Worm (Caenorhabditis elegans) whole organism, L3 larva: ENCODE results near the gene trx-2.

Experiments used
- R02D3.7 ChIP-seq: fragments of 150-350 bp; optimal IDR thresholded peaks from 2 replicates; lab custom pipeline; 2014; ENCODE audit warnings: missing biosample characterization, missing genetic modification characterization
- aly-2 ChIP-seq: fragments of 150-350 bp; optimal IDR thresholded peaks from 2 replicates; lab custom pipeline; 2014; ENCODE audit warnings: missing biosample characterization, missing genetic modification characterization
- ama-1 ChIP-seq: fragments of 150-350 bp; optimal IDR thresholded peaks from 2 replicates; lab custom pipeline; 2018
- ceh-28 ChIP-seq: fragments of 150-350 bp; optimal IDR thresholded peaks from 2 replicates; lab custom pipeline; 2014; ENCODE audit warnings: missing biosample characterization, missing genetic modification reagents, missing genetic modification characterization
- ceh-82 ChIP-seq: fragments of 150-350 bp; optimal IDR thresholded peaks from 2 replicates; lab custom pipeline; 2014; ENCODE audit warnings: missing biosample characterization, missing genetic modification characterization
- ceh-9 ChIP-seq: sonication (generic microtip); optimal IDR thresholded peaks from 2 replicates; lab custom pipeline; 2018; ENCODE audit warnings: missing biosample characterization, missing genetic modification characterization
- daf-12 ChIP-seq: fragments of 150-350 bp; optimal IDR thresholded peaks from 2 replicates; lab custom pipeline; 2014; ENCODE audit warnings: missing biosample characterization, missing genetic modification reagents, missing genetic modification characterization
- egl-27 ChIP-seq: sonication (generic microtip); optimal IDR thresholded peaks from 4 replicates; lab custom pipeline; 2017; ENCODE audit warnings: missing biosample characterization, missing genetic modification reagents, missing genetic modification characterization
- egl-5 ChIP-seq: fragments of 150-350 bp; optimal IDR thresholded peaks from 2 replicates; lab custom pipeline; 2017; ENCODE audit warnings: missing biosample characterization, missing genetic modification reagents, missing genetic modification characterization, inconsistent platforms
- elt-1 ChIP-seq: fragments of 150-350 bp; optimal IDR thresholded peaks from 2 replicates; lab custom pipeline; 2014; ENCODE audit warnings: missing biosample characterization, missing genetic modification characterization
- elt-2 ChIP-seq: sonication (generic microtip); optimal IDR thresholded peaks from 2 replicates; lab custom pipeline; 2016; ENCODE audit warnings: missing genetic modification reagents, mild to moderate bottlenecking, missing genetic modification characterization, missing compliant biosample characterization
- elt-3 ChIP-seq, 3 experiments: fragments of 150-350 bp in 1 of 3; sonication (generic microtip) in 2 of 3; optimal IDR thresholded peaks; 2 replicates in 2 of 3; 4 replicates in 1 of 3; lab custom pipeline; 2014 to 2017; ENCODE audit warnings: missing biosample characterization in 3 of 3, missing genetic modification characterization in 3 of 3
- eor-1 ChIP-seq, 2 experiments: fragments of 150-350 bp; optimal IDR thresholded peaks; 2 replicates each; lab custom pipeline; 2014 to 2018; ENCODE audit warnings: missing biosample characterization in 2 of 2, missing genetic modification characterization in 2 of 2
- fkh-10 ChIP-seq: sonication (generic microtip); optimal IDR thresholded peaks from 2 replicates; lab custom pipeline; 2017; ENCODE audit warnings: missing biosample characterization, missing genetic modification reagents, missing genetic modification characterization
- fkh-2 ChIP-seq: fragments of 150-350 bp; optimal IDR thresholded peaks from 2 replicates; lab custom pipeline; 2014; ENCODE audit warnings: missing biosample characterization, missing genetic modification reagents, missing genetic modification characterization
- fos-1 ChIP-seq: fragments of 150-350 bp; optimal IDR thresholded peaks from 2 replicates; lab custom pipeline; 2014; ENCODE audit warnings: missing biosample characterization, missing genetic modification characterization
- hmg-11 ChIP-seq: sonication (generic microtip); optimal IDR thresholded peaks from 2 replicates; lab custom pipeline; 2016; ENCODE audit warnings: missing genetic modification characterization, missing compliant biosample characterization
- jun-1 ChIP-seq: fragments of 150-350 bp; optimal IDR thresholded peaks from 2 replicates; lab custom pipeline; 2014; ENCODE audit warnings: missing biosample characterization, missing genetic modification reagents, missing genetic modification characterization
- lin-15B ChIP-seq: fragments of 150-350 bp; optimal IDR thresholded peaks from 2 replicates; lab custom pipeline; 2014; ENCODE audit warnings: missing biosample characterization, missing genetic modification characterization
- lin-39 ChIP-seq: fragments of 150-350 bp; optimal IDR thresholded peaks from 2 replicates; lab custom pipeline; 2018; ENCODE audit warnings: missing biosample characterization, missing genetic modification reagents, missing genetic modification characterization
- mdl-1 ChIP-seq: fragments of 150-350 bp; optimal IDR thresholded peaks from 2 replicates; lab custom pipeline; 2014; ENCODE audit warnings: missing biosample characterization, missing genetic modification characterization
- mml-1 ChIP-seq: fragments of 150-350 bp; sonication (generic microtip); optimal IDR thresholded peaks from 3 replicates; lab custom pipeline; 2014; ENCODE audit warnings: missing biosample characterization, missing genetic modification characterization
- nfya-1 ChIP-seq: sonication (generic microtip); optimal IDR thresholded peaks from 2 replicates; lab custom pipeline; 2017; ENCODE audit warnings: missing genetic modification characterization, mild to moderate bottlenecking, missing compliant biosample characterization, antibody characterized with exemption, moderate library complexity; ENCODE audit not compliant: insufficient read depth
- nhr-11 ChIP-seq: fragments of 150-350 bp; optimal IDR thresholded peaks from 2 replicates; lab custom pipeline; 2014; ENCODE audit warnings: missing biosample characterization, missing genetic modification characterization
- nhr-23 ChIP-seq: fragments of 150-350 bp; optimal IDR thresholded peaks from 2 replicates; lab custom pipeline; 2014; ENCODE audit warnings: missing biosample characterization, missing genetic modification reagents, missing genetic modification characterization
- nhr-237 ChIP-seq: fragments of 150-350 bp; optimal IDR thresholded peaks from 2 replicates; lab custom pipeline; 2014; ENCODE audit warnings: missing biosample characterization, missing genetic modification characterization
- nhr-25 ChIP-seq: sonication (generic microtip); optimal IDR thresholded peaks from 2 replicates; lab custom pipeline; 2017; ENCODE audit warnings: missing biosample characterization, missing genetic modification characterization
- nhr-28 ChIP-seq: fragments of 150-350 bp; optimal IDR thresholded peaks from 2 replicates; lab custom pipeline; 2014; ENCODE audit warnings: missing biosample characterization, missing genetic modification characterization
- nhr-43 ChIP-seq: sonication (generic microtip); optimal IDR thresholded peaks from 2 replicates; lab custom pipeline; 2016; ENCODE audit warnings: mild to moderate bottlenecking, missing genetic modification characterization, missing compliant biosample characterization; ENCODE audit not compliant: poor library complexity, severe bottlenecking
- nhr-67 ChIP-seq: fragments of 150-350 bp; optimal IDR thresholded peaks from 2 replicates; lab custom pipeline; 2014; ENCODE audit warnings: missing biosample characterization, missing genetic modification characterization
- nhr-76 ChIP-seq: fragments of 150-350 bp; sonication (generic microtip); optimal IDR thresholded peaks from 5 replicates; lab custom pipeline; 2014; ENCODE audit warnings: missing biosample characterization, missing genetic modification characterization
- nhr-77 ChIP-seq: fragments of 150-350 bp; optimal IDR thresholded peaks from 2 replicates; lab custom pipeline; 2014; ENCODE audit warnings: missing biosample characterization, missing genetic modification characterization
- pha-4 ChIP-seq: fragments of 150-350 bp; optimal IDR thresholded peaks from 2 replicates; lab custom pipeline; 2014; ENCODE audit warnings: missing biosample characterization, missing genetic modification reagents, missing genetic modification characterization
- sea-2 ChIP-seq: fragments of 150-350 bp; sonication (generic microtip); optimal IDR thresholded peaks from 4 replicates; lab custom pipeline; 2014; ENCODE audit warnings: missing biosample characterization, missing genetic modification reagents, missing genetic modification characterization
- skn-1 ChIP-seq: fragments of 150-350 bp; optimal IDR thresholded peaks from 2 replicates; lab custom pipeline; 2014; ENCODE audit warnings: missing biosample characterization, missing genetic modification characterization
- snpc-4 ChIP-seq: fragments of 150-350 bp; optimal IDR thresholded peaks from 2 replicates; lab custom pipeline; 2014; ENCODE audit warnings: missing biosample characterization, missing genetic modification characterization
- tbx-2 ChIP-seq: sonication (generic microtip); optimal IDR thresholded peaks from 2 replicates; lab custom pipeline; 2016; ENCODE audit warnings: mild to moderate bottlenecking, missing genetic modification characterization, missing compliant biosample characterization
- unc-39 ChIP-seq: sonication (generic microtip); optimal IDR thresholded peaks from 4 replicates; lab custom pipeline; 2017; ENCODE audit warnings: missing biosample characterization, missing genetic modification characterization
- unc-62 ChIP-seq: fragments of 150-350 bp; sonication (generic microtip); optimal IDR thresholded peaks from 4 replicates; lab custom pipeline; 2014; ENCODE audit warnings: missing biosample characterization, missing genetic modification reagents, missing genetic modification characterization
- zag-1 ChIP-seq: fragments of 150-350 bp; optimal IDR thresholded peaks from 2 replicates; lab custom pipeline; 2014; ENCODE audit warnings: missing biosample characterization, missing genetic modification characterization
- ztf-11 ChIP-seq: fragments of 150-350 bp; optimal IDR thresholded peaks from 2 replicates; lab custom pipeline; 2014; ENCODE audit warnings: missing biosample characterization, missing genetic modification characterization

Gene trx-2

DNA sequence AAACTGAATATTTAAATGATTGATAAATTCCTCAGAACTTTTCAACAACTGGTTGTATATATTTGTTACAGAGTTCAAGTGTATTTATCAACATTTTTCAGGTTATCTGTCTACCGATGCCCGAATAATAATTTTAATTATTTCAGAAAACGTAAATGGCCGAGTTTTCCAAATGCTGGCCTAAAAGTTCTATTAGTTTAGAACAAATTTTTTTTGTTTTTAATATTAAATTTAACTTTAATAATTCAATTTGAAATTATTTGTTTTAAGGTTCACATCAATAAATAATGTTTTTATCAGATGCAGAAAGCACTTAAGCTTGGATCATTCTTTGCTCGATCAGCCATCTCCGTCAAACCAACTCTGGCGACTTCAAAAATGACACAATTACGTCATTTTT, at the start of gene trx-2:
Gene trx-2 (plus strand): TSS at position 301 of the 400 bp plus-strand sequence.
- TF ChIP-seq elt-2 (tag; lab: Kevin White, UChicago) (no peak), nhr-43 (tag; lab: Kevin White, UChicago) (no peak), nhr-237 (tag; lab: Kevin White, UChicago) (no peak), aly-2 (tag; lab: Kevin White, UChicago) (no peak), nhr-28 (no peak), sea-2 (GFP tag; lab: Kevin White, UChicago) (no peak), nhr-76 (tag; lab: Kevin White, UChicago) (no peak), nhr-67 (tag; lab: Kevin White, UChicago) (no peak)

DNA sequence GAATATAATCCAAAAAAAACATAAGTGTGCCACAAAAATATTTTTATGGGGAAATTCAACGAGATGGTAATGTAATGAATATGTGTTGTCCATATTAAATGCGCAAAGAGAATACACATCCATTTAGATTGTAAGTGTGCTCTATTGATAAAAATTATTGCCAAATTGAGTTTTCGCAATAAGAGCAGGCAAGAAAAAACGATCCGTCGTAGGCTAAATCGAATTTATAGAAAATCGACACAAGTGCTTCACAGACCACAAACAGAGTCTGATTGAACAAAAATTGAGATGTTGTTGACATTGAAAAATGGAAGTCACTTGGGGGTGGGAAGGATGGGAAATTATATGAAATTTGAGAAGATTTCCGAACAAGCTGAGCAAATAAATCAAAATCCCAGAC, 49.5 kb upstream of the trx-2 start:
- no peak for TF ChIP-seq unc-62 (GFP tag; lab: Kevin White, UChicago)
- peak; percentile 58 for TF ChIP-seq pha-4
- TF ChIP-seq elt-1: no peak
- TF ChIP-seq, all 47 proteins: peak for 1

DNA sequence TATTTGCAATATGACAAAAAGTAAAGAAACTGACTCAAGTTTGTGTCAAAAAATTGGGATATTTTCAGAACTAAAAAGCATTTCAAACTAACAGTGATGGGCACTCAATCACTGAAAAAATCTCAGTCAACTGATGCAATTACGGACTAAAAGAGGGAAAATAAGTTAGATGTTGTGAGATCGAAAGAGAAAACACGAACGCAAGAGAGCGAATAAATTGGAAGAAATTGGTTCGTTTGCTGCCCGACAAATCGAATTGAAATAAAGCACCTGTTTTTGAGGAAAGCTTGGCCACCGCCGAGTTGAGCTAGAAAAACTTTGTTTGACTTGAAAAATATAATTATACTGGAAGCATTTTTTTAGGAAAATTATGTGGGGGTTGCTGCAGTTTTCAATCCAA, 48.4 kb upstream of the trx-2 start:
- no peak for TF ChIP-seq ceh-82 (tag; lab: Kevin White, UChicago)
- TF ChIP-seq fos-1 (tag; lab: Kevin White, UChicago): no peak
- TF ChIP-seq fkh-10 (GFP tag; lab: Kevin White, UChicago): no peak
- TF ChIP-seq nhr-23 (tag; lab: Kevin White, UChicago): no peak
- no peak for TF ChIP-seq mdl-1
- TF ChIP-seq ceh-9 (tag; lab: Kevin White, UChicago): no peak
- no peak for TF ChIP-seq daf-12 (tag; lab: Kevin White, UChicago)
- no peak for TF ChIP-seq unc-62 (GFP tag; lab: Kevin White, UChicago)
- no peak for TF ChIP-seq egl-27 (tag; lab: Kevin White, UChicago)
- TF ChIP-seq skn-1 (tag; lab: Kevin White, UChicago): no peak
- no peak for TF ChIP-seq elt-2 (tag; lab: Kevin White, UChicago)
- TF ChIP-seq R02D3.7 (tag; lab: Kevin White, UChicago): no peak
- no peak for TF ChIP-seq nfya-1 (tag; lab: Kevin White, UChicago)
- TF ChIP-seq unc-39 (tag; lab: Kevin White, UChicago): no peak
- TF ChIP-seq snpc-4: no peak
- no peak for TF ChIP-seq elt-3 (tag; optimal IDR thresholded peaks at IDR 0.05; lab: Kevin White, UChicago)
- no peak for TF ChIP-seq nhr-67 (tag; lab: Kevin White, UChicago)

DNA sequence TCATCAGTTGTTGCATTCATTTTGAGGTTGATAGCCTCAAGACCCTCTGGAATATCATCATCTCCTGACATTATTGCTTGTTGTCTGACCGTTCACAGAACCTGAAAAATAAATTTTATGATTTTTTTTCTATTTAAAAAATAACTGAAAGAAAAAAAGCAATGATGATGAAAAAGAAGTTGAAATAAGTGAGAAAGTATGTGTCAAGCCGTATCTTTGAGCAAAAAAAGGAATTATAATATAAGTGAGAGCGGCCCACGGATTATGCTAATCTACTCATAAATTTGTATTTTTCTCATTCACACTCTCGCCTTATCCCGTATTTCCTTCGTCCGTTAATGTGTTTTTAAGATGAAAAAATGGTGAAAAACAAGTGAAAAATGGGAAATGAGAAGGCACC, 44.3 kb upstream of the trx-2 start, which contains the start of gene ric-4:
Gene ric-4 (minus strand): TSS at position 101 of the 400 bp plus-strand sequence.
- TF ChIP-seq ama-1 (lab: Kevin White, UChicago) (no peak), fkh-10 (GFP tag; lab: Kevin White, UChicago) (no peak), aly-2 (tag; lab: Kevin White, UChicago) (no peak), zag-1 (tag; lab: Kevin White, UChicago) (no peak), nhr-25 (no peak), nhr-28 (no peak), nhr-43 (tag; lab: Kevin White, UChicago) (no peak), jun-1 (tag; lab: Kevin White, UChicago) (no peak), fos-1 (tag; lab: Kevin White, UChicago) (no peak), fkh-2 (no peak), nhr-76 (tag; lab: Kevin White, UChicago) (no peak), nhr-23 (tag; lab: Kevin White, UChicago) (no peak), lin-15B (tag; lab: Kevin White, UChicago) (no peak), elt-2 (tag; lab: Kevin White, UChicago) (no peak), nfya-1 (tag; lab: Kevin White, UChicago) (no peak), skn-1 (tag; lab: Kevin White, UChicago) (no peak), snpc-4 (no peak), egl-27 (tag; lab: Kevin White, UChicago) (no peak)

DNA sequence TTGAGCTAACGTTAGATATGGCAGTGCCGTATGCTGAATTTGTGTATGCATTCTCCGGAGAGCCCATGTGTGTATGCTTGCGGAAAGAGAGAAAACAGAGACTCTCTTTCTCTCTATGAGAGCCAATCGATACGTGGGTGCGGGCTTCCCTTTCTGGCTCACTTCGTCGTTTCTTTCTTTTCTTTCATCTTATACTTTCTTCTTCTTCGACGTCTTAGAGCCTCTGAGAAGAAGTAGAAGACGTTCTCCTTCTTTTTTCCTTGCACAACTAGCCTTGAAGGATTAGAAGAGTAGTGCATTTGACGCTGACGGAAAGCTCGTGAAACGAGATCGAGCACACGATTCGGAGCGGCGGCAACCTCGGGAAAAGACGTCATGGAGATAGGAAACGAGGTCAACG, 40.6 kb upstream of the trx-2 start:
- TF ChIP-seq tbx-2 (tag; lab: Kevin White, UChicago) (no peak), zag-1 (tag; lab: Kevin White, UChicago) (no peak), egl-27 (tag; lab: Kevin White, UChicago) (no peak), pha-4 (no peak), nhr-28 (no peak), eor-1 (tag; optimal IDR thresholded peaks at IDR 0.05; lab: Kevin White, UChicago) (no peak), elt-3 (tag; optimal IDR thresholded peaks at IDR 0.05; lab: Kevin White, UChicago) (no peak), lin-39 (no peak), nhr-76 (tag; lab: Kevin White, UChicago) (no peak), mml-1 (tag; lab: Kevin White, UChicago) (no peak), egl-5 (tag; lab: Kevin White, UChicago) (no peak), R02D3.7 (tag; lab: Kevin White, UChicago) (no peak), ceh-28 (tag; lab: Kevin White, UChicago) (peak; percentile 56), unc-62 (GFP tag; lab: Kevin White, UChicago) (peak; percentile 81), nhr-237 (tag; lab: Kevin White, UChicago) (no peak), hmg-11 (peak; percentile 76), jun-1 (tag; lab: Kevin White, UChicago) (no peak), aly-2 (tag; lab: Kevin White, UChicago) (no peak), snpc-4 (peak; percentile 55), sea-2 (GFP tag; lab: Kevin White, UChicago) (peak; percentile 64), ztf-11 (tag; lab: Kevin White, UChicago) (no peak), fkh-10 (GFP tag; lab: Kevin White, UChicago) (peak; percentile 85), mdl-1 (no peak), nhr-77 (tag; lab: Kevin White, UChicago) (no peak), nfya-1 (tag; lab: Kevin White, UChicago) (peak; percentile 77), ceh-9 (tag; lab: Kevin White, UChicago) (no peak), ama-1 (lab: Kevin White, UChicago) (no peak), nhr-11 (tag; lab: Kevin White, UChicago) (peak; percentile 46)
